Fruit fly (Drosophila melanogaster) whole organism, embryonic: ENCODE results near the gene dmGlut.

Source experiments
- ATbp ChIP-seq: fragments of 200-800 bp; sonication (Bioruptor generic); optimal IDR thresholded peaks from 2 replicates; lab custom pipeline; 2017; ENCODE audit warnings: missing biosample characterization, mild to moderate bottlenecking, missing genetic modification characterization, missing genetic modification reagents
- BtbVII ChIP-seq: fragments of 200-800 bp; sonication (Bioruptor generic); optimal IDR thresholded peaks from 3 replicates; lab custom pipeline; 2017; ENCODE audit warnings: missing biosample characterization, mild to moderate bottlenecking, missing genetic modification characterization
- CG1233 ChIP-seq: fragments of 200-800 bp; sonication (Bioruptor generic); optimal IDR thresholded peaks from 4 replicates; lab custom pipeline; 2018; ENCODE audit warnings: missing biosample characterization, mild to moderate bottlenecking, missing genetic modification characterization
- CG13287 ChIP-seq: fragments of 200-800 bp; sonication (Bioruptor generic); IDR thresholded peaks from 2 replicates; pipeline ENCODE4 v1.3.6; 2022; ENCODE audit warnings: missing biosample characterization, missing genetic modification characterization; ENCODE audit not compliant: partially characterized antibody
- CG14014 ChIP-seq: fragments of 200-800 bp; sonication (Bioruptor generic); IDR thresholded peaks from 2 replicates; pipeline ENCODE4 v1.3.6; 2022; ENCODE audit warnings: missing biosample characterization, missing genetic modification characterization
- CG15073 ChIP-seq: fragments of 200-800 bp; sonication (Bioruptor generic); optimal IDR thresholded peaks from 2 replicates; lab custom pipeline; 2016; ENCODE audit warnings: missing biosample characterization, missing genetic modification characterization
- CG15479 ChIP-seq: fragments of 200-800 bp; sonication (Bioruptor generic); optimal IDR thresholded peaks from 3 replicates; lab custom pipeline; 2019; ENCODE audit warnings: missing biosample characterization, mild to moderate bottlenecking, missing genetic modification characterization, moderate library complexity
- CG15514 ChIP-seq: fragments of 200-800 bp; sonication (Bioruptor generic); optimal IDR thresholded peaks from 3 replicates; lab custom pipeline; 2017; ENCODE audit warnings: missing biosample characterization, missing genetic modification characterization, mild to moderate bottlenecking, moderate library complexity, missing genetic modification reagents
- CG1647 ChIP-seq: fragments of 200-800 bp; sonication (Bioruptor generic); optimal IDR thresholded peaks from 3 replicates; lab custom pipeline; 2016; ENCODE audit warnings: missing biosample characterization, missing genetic modification characterization
- CG16813 ChIP-seq: fragments of 200-800 bp; sonication (Bioruptor generic); IDR thresholded peaks from 3 replicates; pipeline ENCODE4 v1.3.6; 2022; ENCODE audit warnings: missing biosample characterization, missing genetic modification characterization; ENCODE audit not compliant: partially characterized antibody
- CG2889 ChIP-seq: fragments of 200-800 bp; sonication (Bioruptor generic); IDR thresholded peaks from 3 replicates; pipeline ENCODE4 v1.3.6; 2022; ENCODE audit warnings: missing biosample characterization, missing genetic modification characterization
- CG32767 ChIP-seq: fragments of 200-800 bp; sonication (Bioruptor generic); IDR thresholded peaks from 2 replicates; pipeline ENCODE4 v1.3.6; 2022; ENCODE audit warnings: missing biosample characterization, missing genetic modification characterization
- CG4707 ChIP-seq: fragments of 200-800 bp; sonication (Bioruptor generic); optimal IDR thresholded peaks from 2 replicates; lab custom pipeline; 2018; ENCODE audit warnings: missing biosample characterization, mild to moderate bottlenecking, missing genetic modification characterization, moderate library complexity
- CG6175 ChIP-seq: fragments of 200-800 bp; sonication (Bioruptor generic); IDR thresholded peaks from 3 replicates; pipeline ENCODE4 v1.3.6; 2022; ENCODE audit warnings: missing biosample characterization, missing genetic modification characterization
- CG7357 ChIP-seq: fragments of 200-800 bp; sonication (Bioruptor generic); IDR thresholded peaks from 3 replicates; pipeline ENCODE4 v1.3.6; 2022; ENCODE audit warnings: missing biosample characterization, missing genetic modification characterization
- CG7556 ChIP-seq: fragments of 200-800 bp; sonication (Bioruptor generic); optimal IDR thresholded peaks from 2 replicates; lab custom pipeline; 2017; ENCODE audit warnings: missing biosample characterization, mild to moderate bottlenecking, missing genetic modification characterization
- CG8281 ChIP-seq: fragments of 200-800 bp; sonication (Bioruptor generic); optimal IDR thresholded peaks from 2 replicates; lab custom pipeline; 2018; ENCODE audit warnings: missing biosample characterization, mild to moderate bottlenecking, missing genetic modification characterization, moderate library complexity
- CkIIα-i1 ChIP-seq: fragments of 200-800 bp; sonication (Bioruptor generic); IDR thresholded peaks from 2 replicates; pipeline ENCODE4 v1.3.6; 2022; ENCODE audit warnings: missing biosample characterization, missing genetic modification characterization
- D ChIP-seq, 2 experiments: fragments of 200-800 bp in 1 of 2; fragments of >200 bp in 1 of 2; sonication (Bioruptor generic) in 1 of 2; optimal IDR thresholded peaks; 2 replicates in 1 of 2; 3 replicates in 1 of 2; lab custom pipeline; 2017; ENCODE audit warnings: mild to moderate bottlenecking in 1 of 2, missing biosample characterization in 1 of 2, missing genetic modification characterization in 1 of 2, missing genetic modification reagents in 1 of 2
- Dad ChIP-seq: fragments of 200-800 bp; sonication (Bioruptor generic); optimal IDR thresholded peaks from 3 replicates; lab custom pipeline; 2016; ENCODE audit warnings: missing biosample characterization, missing genetic modification characterization
- Doc2 ChIP-seq: fragments of 200-800 bp; sonication (Bioruptor generic); IDR thresholded peaks from 2 replicates; pipeline ENCODE4 v1.3.6; 2022; ENCODE audit warnings: missing biosample characterization, missing genetic modification characterization
- Dref ChIP-seq: fragments of 200-800 bp; sonication (Bioruptor generic); IDR thresholded peaks from 2 replicates; pipeline ENCODE4 v1.3.6; 2022; ENCODE audit warnings: missing biosample characterization, missing genetic modification characterization
- Drgx ChIP-seq: fragments of 200-800 bp; sonication (Bioruptor generic); IDR thresholded peaks from 2 replicates; pipeline ENCODE4 v1.3.6; 2022; ENCODE audit warnings: missing biosample characterization, missing genetic modification characterization
- E2f1 ChIP-seq: fragments of 200-800 bp; sonication (Bioruptor generic); IDR thresholded peaks from 2 replicates; pipeline ENCODE4 v1.3.6; 2022; ENCODE audit warnings: missing biosample characterization, missing genetic modification characterization
- Elba2 ChIP-seq: fragments of 200-800 bp; sonication (Bioruptor generic); optimal IDR thresholded peaks from 3 replicates; lab custom pipeline; 2016; ENCODE audit warnings: missing biosample characterization, missing genetic modification characterization
- Ets65A ChIP-seq: fragments of 200-800 bp; sonication (Bioruptor generic); peaks from one replicate; lab custom pipeline; 2016; ENCODE audit warnings: missing biosample characterization, missing genetic modification characterization
- NfI ChIP-seq: fragments of 200-800 bp; sonication (Bioruptor generic); optimal IDR thresholded peaks from 3 replicates; lab custom pipeline; 2018; ENCODE audit warnings: missing biosample characterization, mild to moderate bottlenecking, missing genetic modification characterization, moderate library complexity
- Scr ChIP-seq: fragments of 200-800 bp; sonication (Bioruptor generic); IDR thresholded peaks from 2 replicates; pipeline ENCODE4 v1.3.6; 2022; ENCODE audit warnings: missing biosample characterization, missing genetic modification characterization; ENCODE audit not compliant: partially characterized antibody
- TFAM ChIP-seq: fragments of 200-800 bp; sonication (Bioruptor generic); optimal IDR thresholded peaks from 2 replicates; lab custom pipeline; 2017; ENCODE audit warnings: missing biosample characterization, missing genetic modification characterization, inconsistent platforms
- Trl ChIP-seq, 3 experiments: fragments of >200 bp in 2 of 3; fragments of 200-800 bp in 1 of 3; sonication (Bioruptor generic) in 1 of 3; optimal IDR thresholded peaks; 2 replicates in 1 of 3; 3 replicates in 2 of 3; lab custom pipeline; 2016 to 2017; ENCODE audit warnings: missing biosample characterization in 1 of 3, missing genetic modification characterization in 1 of 3
- Xrp1 ChIP-seq: fragments of 200-800 bp; sonication (Bioruptor generic); IDR thresholded peaks from 2 replicates; pipeline ENCODE4 v1.3.6; 2022; ENCODE audit warnings: missing biosample characterization, missing genetic modification characterization
- cad ChIP-seq: fragments of >200 bp; optimal IDR thresholded peaks from 2 replicates; lab custom pipeline; 2017; ENCODE audit warnings: missing biosample characterization, missing genetic modification characterization
- cas ChIP-seq: fragments of 200-800 bp; sonication (Bioruptor generic); IDR thresholded peaks from 2 replicates; pipeline ENCODE4 v1.3.6; 2022; ENCODE audit warnings: missing biosample characterization, missing genetic modification characterization
- cwo ChIP-seq: fragments of 200-800 bp; sonication (Bioruptor generic); optimal IDR thresholded peaks from 3 replicates; lab custom pipeline; 2017; ENCODE audit warnings: missing biosample characterization, missing genetic modification characterization, mild to moderate bottlenecking, moderate library complexity, missing genetic modification reagents
- dan ChIP-seq: fragments of 200-800 bp; sonication (Bioruptor generic); IDR thresholded peaks from 2 replicates; pipeline ENCODE4 v1.3.6; 2022; ENCODE audit warnings: missing biosample characterization, missing genetic modification characterization
- dmrt11E ChIP-seq: fragments of 200-800 bp; sonication (Bioruptor generic); optimal IDR thresholded peaks from 3 replicates; lab custom pipeline; 2018; ENCODE audit warnings: missing biosample characterization, mild to moderate bottlenecking, missing genetic modification characterization, moderate library complexity
- exex ChIP-seq: fragments of 200-800 bp; sonication (Bioruptor generic); optimal IDR thresholded peaks from 4 replicates; lab custom pipeline; 2018; ENCODE audit warnings: missing biosample characterization, mild to moderate bottlenecking, missing genetic modification characterization, moderate library complexity
- fd102C ChIP-seq: fragments of 200-800 bp; sonication (Bioruptor generic); optimal IDR thresholded peaks from 2 replicates; lab custom pipeline; 2018; ENCODE audit warnings: missing biosample characterization, mild to moderate bottlenecking, missing genetic modification characterization, moderate library complexity
- gcm2 ChIP-seq: fragments of 200-800 bp; sonication (Bioruptor generic); optimal IDR thresholded peaks from 2 replicates; lab custom pipeline; 2016; ENCODE audit warnings: missing biosample characterization, missing genetic modification characterization
- her ChIP-seq: fragments of 200-800 bp; sonication (Bioruptor generic); optimal IDR thresholded peaks from 2 replicates; lab custom pipeline; 2016; ENCODE audit warnings: missing biosample characterization, missing genetic modification characterization
- kay ChIP-seq: fragments of 200-800 bp; sonication (Bioruptor generic); optimal IDR thresholded peaks from 2 replicates; lab custom pipeline; 2016; ENCODE audit warnings: missing biosample characterization, missing genetic modification characterization
- otp ChIP-seq: fragments of 200-800 bp; sonication (Bioruptor generic); IDR thresholded peaks from 3 replicates; pipeline ENCODE4, ENCODE4 v1.3.6; 2022; ENCODE audit warnings: missing biosample characterization, missing genetic modification characterization
- pum ChIP-seq: fragments of 200-800 bp; sonication (Bioruptor generic); optimal IDR thresholded peaks from 2 replicates; lab custom pipeline; 2016; ENCODE audit warnings: missing biosample characterization, missing genetic modification characterization
- rib ChIP-seq: fragments of 200-800 bp; sonication (Bioruptor generic); IDR thresholded peaks from 2 replicates; pipeline ENCODE4 v1.3.6; 2022; ENCODE audit warnings: missing biosample characterization, missing genetic modification characterization
- slou ChIP-seq: fragments of 200-800 bp; sonication (Bioruptor generic); optimal IDR thresholded peaks from 3 replicates; lab custom pipeline; 2016; ENCODE audit warnings: missing biosample characterization, missing genetic modification characterization
- sna ChIP-seq: fragments of 200-800 bp; sonication (Bioruptor generic); IDR thresholded peaks from 2 replicates; pipeline ENCODE4 v1.3.6; 2022; ENCODE audit warnings: missing biosample characterization, missing genetic modification characterization; ENCODE audit not compliant: partially characterized antibody
- zen ChIP-seq: fragments of 200-800 bp; sonication (Bioruptor generic); optimal IDR thresholded peaks from 3 replicates; lab custom pipeline; 2018; ENCODE audit warnings: missing biosample characterization, mild to moderate bottlenecking, missing genetic modification characterization, moderate library complexity
- zf30C ChIP-seq: fragments of 200-800 bp; sonication (Bioruptor generic); optimal IDR thresholded peaks from 3 replicates; lab custom pipeline; 2018; ENCODE audit warnings: missing biosample characterization, mild to moderate bottlenecking, missing genetic modification characterization

dmGlut gene

DNA sequence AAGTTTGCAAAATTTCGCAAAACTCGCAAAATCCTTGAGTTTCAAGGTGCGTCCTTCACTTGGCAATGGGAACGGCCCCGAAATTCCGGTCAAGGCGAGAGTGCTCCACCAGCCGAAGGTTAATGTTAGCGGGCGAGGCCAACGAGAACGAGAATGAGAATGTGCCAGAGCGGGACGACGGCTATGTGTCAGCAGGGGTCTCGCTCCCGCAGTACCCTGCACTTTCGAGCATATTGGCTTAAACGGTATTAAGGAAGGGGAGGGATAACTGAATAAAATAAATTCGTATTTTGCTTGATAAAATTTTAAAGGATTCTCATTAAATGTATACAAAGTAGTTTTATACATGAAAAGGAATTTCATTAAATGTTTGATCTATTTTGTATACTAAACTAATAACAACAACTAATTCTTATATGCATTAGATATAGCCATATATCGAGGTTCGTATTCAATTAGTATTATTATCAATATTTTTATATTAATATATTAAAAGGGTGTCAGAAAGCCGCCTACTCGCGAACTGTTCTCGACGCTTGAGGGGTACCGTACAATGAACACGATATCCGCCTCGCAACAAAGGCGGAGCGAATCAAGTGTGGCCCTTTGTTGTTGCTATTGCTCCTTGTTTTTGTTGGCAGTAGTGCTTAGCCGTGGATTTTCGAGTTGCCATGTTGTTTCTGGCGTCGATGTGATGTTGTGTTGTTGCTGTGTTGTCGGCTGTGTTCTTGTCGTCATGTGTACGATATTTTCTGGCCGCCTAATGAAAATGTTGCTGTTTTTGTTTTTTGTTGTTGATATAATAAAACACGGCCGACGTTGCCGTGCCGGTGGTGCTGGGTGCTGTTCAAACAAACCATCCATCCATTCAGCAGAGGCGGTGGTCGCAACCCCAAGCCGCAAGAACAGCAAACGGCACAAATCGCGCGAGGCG, 20.6 kb upstream of the dmGlut start (continued):
- TF ChIP-seq gcm2 (GFP tag; lab: Kevin White, UChicago) = peak; percentile 36
- TF ChIP-seq CG13287 = no peak
- no peak for TF ChIP-seq otp (GFP tag; lab: Robert Waterston, UW)
- TF ChIP-seq D (optimal IDR thresholded peaks at IDR 0.05; lab: Kevin White, UChicago) = no peak
- peak; percentile 97 for TF ChIP-seq D (GFP tag; optimal IDR thresholded peaks at IDR 0.05; lab: Kevin White, UChicago)
- peak; percentile 86 for TF ChIP-seq cwo (GFP tag; lab: Kevin White, UChicago)
- peak; percentile 52 for TF ChIP-seq CG15073 (GFP tag; lab: Kevin White, UChicago)
- TF ChIP-seq dmrt11E (tag; lab: Kevin White, UChicago) = peak; percentile 97
- TF ChIP-seq dan (GFP tag; lab: Robert Waterston, UW) = no peak
- TF ChIP-seq Doc2 (GFP tag; lab: Robert Waterston, UW) = no peak
- peak; percentile 99 for TF ChIP-seq CG7556 (GFP tag; lab: Kevin White, UChicago)
- no peak for TF ChIP-seq sna (GFP tag; lab: Robert Waterston, UW)
- no peak for TF ChIP-seq CG2889 (GFP tag; lab: Robert Waterston, UW)
- no peak for TF ChIP-seq cad
- no peak for TF ChIP-seq rib (GFP tag; lab: Robert Waterston, UW)
- peak; percentile 89 for TF ChIP-seq ATbp
- TF ChIP-seq CkIIα-i1 = no peak
- TF ChIP-seq NfI (GFP tag; lab: Kevin White, UChicago) = peak; percentile 91
- peak; percentile 30 for TF ChIP-seq her
- peak; percentile 52 for TF ChIP-seq fd102C
- TF ChIP-seq E2f1 (GFP tag; lab: Robert Waterston, UW) = no peak
- TF ChIP-seq Scr (GFP tag; lab: Robert Waterston, UW) = no peak
- peak; percentile 85 for TF ChIP-seq CG7357
- TF ChIP-seq slou = peak; percentile 89
- no peak for TF ChIP-seq CG6175 (GFP tag; lab: Robert Waterston, UW)
- peak; percentile 97 for TF ChIP-seq BtbVII (GFP tag; lab: Kevin White, UChicago)
- no peak for TF ChIP-seq CG14014 (GFP tag; lab: Robert Waterston, UW)
- peak; percentile 32 for TF ChIP-seq TFAM (GFP tag; lab: Kevin White, UChicago)
- peak; percentile 92 for TF ChIP-seq zen (tag; lab: Kevin White, UChicago)
- peak; percentile 24 for TF ChIP-seq Dad
- TF ChIP-seq cas (GFP tag; lab: Robert Waterston, UW) = no peak
- TF ChIP-seq CG16813 (GFP tag; lab: Robert Waterston, UW) = no peak
- TF ChIP-seq Ets65A (GFP tag; lab: Kevin White, UChicago) = peak; percentile 89
- TF ChIP-seq zf30C (GFP tag; lab: Kevin White, UChicago) = no peak
- no peak for TF ChIP-seq CG15479 (GFP tag; lab: Kevin White, UChicago)
- no peak for TF ChIP-seq Trl (optimal IDR thresholded peaks at IDR 0.05; lab: Kevin White, UChicago)
- peak; percentile 59 for TF ChIP-seq Trl (GFP tag; optimal IDR thresholded peaks at IDR 0.05; lab: Kevin White, UChicago)
- peak; percentile 80 for TF ChIP-seq CG15514 (GFP tag; lab: Kevin White, UChicago)
- TF ChIP-seq Xrp1 (GFP tag; lab: Robert Waterston, UW) = no peak
- no peak for TF ChIP-seq Elba2 (GFP tag; lab: Kevin White, UChicago)
- TF ChIP-seq Drgx = no peak
- TF ChIP-seq CG1647 (GFP tag; lab: Kevin White, UChicago) = peak; percentile 28
- no peak for TF ChIP-seq Dref (GFP tag; lab: Robert Waterston, UW)
- peak; percentile 22 for TF ChIP-seq CG4707 (GFP tag; lab: Kevin White, UChicago)
- TF ChIP-seq pum (GFP tag; lab: Kevin White, UChicago) = peak; percentile 62
- peak; percentile 95 for TF ChIP-seq CG1233 (GFP tag; lab: Kevin White, UChicago)
- no peak for TF ChIP-seq CG32767
- peak; percentile 90 for TF ChIP-seq kay (GFP tag; lab: Kevin White, UChicago)
- peak; percentile 82 for TF ChIP-seq CG8281 (tag; lab: Kevin White, UChicago)
- peak; percentile 75 for TF ChIP-seq exex (tag; lab: Kevin White, UChicago)
